Worm (Caenorhabditis elegans) whole organism, L2 larva: Measurements from ENCODE around the gene F49E2.2.

Experiments
- ZK546.5 ChIP-seq: sonication (generic microtip); optimal IDR thresholded peaks from 2 replicates; lab custom pipeline; 2017; ENCODE audit warnings: missing biosample characterization, missing genetic modification characterization
- aly-2 ChIP-seq: fragments of 150-350 bp; optimal IDR thresholded peaks from 2 replicates; lab custom pipeline; 2014; ENCODE audit warnings: missing biosample characterization, missing genetic modification characterization
- dmd-4 ChIP-seq: sonication (generic microtip); optimal IDR thresholded peaks from 2 replicates; lab custom pipeline; 2017; ENCODE audit warnings: missing biosample characterization, missing genetic modification characterization
- fos-1 ChIP-seq: fragments of 150-350 bp; optimal IDR thresholded peaks from 2 replicates; lab custom pipeline; 2014; ENCODE audit warnings: missing biosample characterization, missing genetic modification characterization
- lsy-2 ChIP-seq, 2 experiments: fragments of 150-350 bp in 1 of 2; sonication (generic microtip) in 1 of 2; optimal IDR thresholded peaks; 2 replicates each; lab custom pipeline; 2014 to 2017; ENCODE audit warnings: missing biosample characterization in 2 of 2, missing genetic modification characterization in 2 of 2
- nhr-25 ChIP-seq: fragments of 150-350 bp; sonication (generic microtip); optimal IDR thresholded peaks from 3 replicates; lab custom pipeline; 2014; ENCODE audit warnings: missing biosample characterization, missing genetic modification characterization
- unc-39 ChIP-seq: fragments of 150-350 bp; optimal IDR thresholded peaks from 2 replicates; lab custom pipeline; 2014; ENCODE audit warnings: missing biosample characterization, missing genetic modification characterization

- no peak for TF ChIP-seq unc-39 (tag; lab: Kevin White, UChicago)
- no peak for TF ChIP-seq lsy-2 (tag; optimal IDR thresholded peaks at IDR 0.05; lab: Kevin White, UChicago)
- TF ChIP-seq dmd-4, result no peak
- no peak for TF ChIP-seq aly-2
- no peak for TF ChIP-seq nhr-25
- TF ChIP-seq fos-1, result no peak
- no peak for TF ChIP-seq ZK546.5 (tag; lab: Kevin White, UChicago)
Observed at ce11 chrX:9517106-9517505, 49.4 kb upstream of the F49E2.2 start, which contains the start of gene C07B5.2.
